Worm (Caenorhabditis elegans) whole organism, young adult: ENCODE results near the gene T26A5.8.

Experiments used
- B0019.2 ChIP-seq: fragments of 200-800 bp; sonication (Bioruptor generic); conservative IDR thresholded peaks from 2 replicates; pipeline ENCODE4 v1.3.6; 2022; ENCODE audit warnings: missing genetic modification reagents, missing genetic modification characterization, missing compliant biosample characterization
- B0261.1 ChIP-seq: sonication (generic microtip); optimal IDR thresholded peaks from 2 replicates; lab custom pipeline; 2016; ENCODE audit warnings: mild to moderate bottlenecking, missing genetic modification characterization, moderate library complexity, missing compliant biosample characterization
- F22D6.2 ChIP-seq: sonication (generic microtip); optimal IDR thresholded peaks from 2 replicates; lab custom pipeline; 2016; ENCODE audit warnings: mild to moderate bottlenecking, missing genetic modification characterization, missing compliant biosample characterization
- Y53F4B.3 ChIP-seq: fragments of 200-800 bp; sonication (Bioruptor generic); IDR thresholded peaks from 2 replicates; pipeline ENCODE4 v1.3.6; 2022; ENCODE audit warnings: missing genetic modification reagents, missing genetic modification characterization, missing compliant biosample characterization
- ZK185.1 ChIP-seq: sonication (generic microtip); optimal IDR thresholded peaks from 2 replicates; lab custom pipeline; 2016; ENCODE audit warnings: mild to moderate bottlenecking, missing genetic modification characterization, missing compliant biosample characterization; ENCODE audit not compliant: poor library complexity, severe bottlenecking
- akir-1 ChIP-seq: fragments of 200-800 bp; sonication (Bioruptor generic); optimal IDR thresholded peaks from 2 replicates; lab custom pipeline; 2018; ENCODE audit warnings: mild to moderate bottlenecking, missing genetic modification characterization, moderate library complexity, missing compliant biosample characterization
- aptf-2 ChIP-seq: fragments of 200-800 bp; sonication (Bioruptor generic); conservative IDR thresholded peaks from 2 replicates; pipeline ENCODE4 v1.3.6; 2022; ENCODE audit warnings: missing genetic modification reagents, missing genetic modification characterization, missing compliant biosample characterization
- die-1 ChIP-seq: sonication (generic microtip); optimal IDR thresholded peaks from 2 replicates; lab custom pipeline; 2016; ENCODE audit warnings: missing genotype, mild to moderate bottlenecking, missing genetic modification characterization, missing compliant biosample characterization
- him-1 ChIP-seq: sonication (generic microtip); optimal IDR thresholded peaks from 2 replicates; lab custom pipeline; 2016; ENCODE audit warnings: missing genotype, missing genetic modification reagents, missing genetic modification characterization, missing compliant biosample characterization
- hlh-26 ChIP-seq: fragments of 200-800 bp; sonication (Bioruptor generic); conservative IDR thresholded peaks from 2 replicates; pipeline ENCODE4 v1.3.6; 2022; ENCODE audit warnings: missing genetic modification reagents, missing genetic modification characterization, missing compliant biosample characterization
- hmg-1.2 ChIP-seq: fragments of 200-800 bp; sonication (Bioruptor generic); IDR thresholded peaks from 2 replicates; pipeline ENCODE4 v1.3.6; 2022; ENCODE audit warnings: missing genetic modification reagents, missing genetic modification characterization, missing compliant biosample characterization
- hmg-20 ChIP-seq: fragments of 200-800 bp; sonication (Bioruptor generic); IDR thresholded peaks from 2 replicates; pipeline ENCODE4 v1.3.6; 2022; ENCODE audit warnings: missing genetic modification reagents, missing genetic modification characterization, missing compliant biosample characterization
- hrde-1 ChIP-seq: sonication (generic microtip); optimal IDR thresholded peaks from 2 replicates; lab custom pipeline; 2016; ENCODE audit warnings: missing genetic modification characterization, mild to moderate bottlenecking, missing compliant biosample characterization, moderate library complexity, missing genotype, missing genetic modification reagents, borderline replicate concordance
- hsf-1 ChIP-seq: fragments of 200-800 bp; sonication (Bioruptor generic); IDR thresholded peaks from 2 replicates; pipeline ENCODE4 v1.3.6; 2022; ENCODE audit warnings: missing genetic modification reagents, missing genetic modification characterization, missing compliant biosample characterization
- mel-28 ChIP-seq: sonication (generic microtip); optimal IDR thresholded peaks from 2 replicates; lab custom pipeline; 2016; ENCODE audit warnings: borderline replicate concordance, mild to moderate bottlenecking, missing genetic modification characterization, missing compliant biosample characterization
- tbp1 ChIP-seq: fragments of 200-800 bp; sonication (Bioruptor generic); optimal IDR thresholded peaks from 2 replicates; lab custom pipeline; 2018; ENCODE audit warnings: mild to moderate bottlenecking, missing genetic modification characterization, missing compliant biosample characterization
- ztf-6 ChIP-seq: fragments of 200-800 bp; sonication (Bioruptor generic); IDR thresholded peaks from 2 replicates; pipeline ENCODE4 v1.3.6; 2022; ENCODE audit warnings: missing genetic modification reagents, missing genetic modification characterization, missing compliant biosample characterization

Gene T26A5.8

ce11 chrIII:6415306-6415973 is 47.2 kb downstream of the T26A5.8 start, which contains the start of gene nas-4 (continued):
- TF ChIP-seq hlh-26 (GFP tag; lab: Robert Waterston, UW) = no peak
- TF ChIP-seq akir-1 (GFP tag; lab: Kevin White, UChicago) = no peak
- TF ChIP-seq B0261.1 (tag; lab: Kevin White, UChicago) = no peak
- TF ChIP-seq die-1 = no peak
- no peak for TF ChIP-seq hrde-1
- peak; percentile 29 for TF ChIP-seq mel-28 (tag; lab: Kevin White, UChicago)
- TF ChIP-seq B0019.2 (GFP tag; lab: Robert Waterston, UW) = no peak
- no peak for TF ChIP-seq hsf-1 (GFP tag; lab: Robert Waterston, UW)
- TF ChIP-seq Y53F4B.3 = no peak
- TF ChIP-seq hmg-1.2 (GFP tag; lab: Robert Waterston, UW) = no peak; the same call in 1 of the 2 replicates
- no peak for TF ChIP-seq hmg-20
- TF ChIP-seq tbp1 (GFP tag; lab: Kevin White, UChicago) = no peak
- peak; percentile 55 for TF ChIP-seq him-1
- no peak for TF ChIP-seq F22D6.2
- no peak for TF ChIP-seq ZK185.1 (tag; lab: Kevin White, UChicago)
- TF ChIP-seq aptf-2 (GFP tag; lab: Robert Waterston, UW) = no peak
- TF ChIP-seq ztf-6 (GFP tag; lab: Robert Waterston, UW) = no peak
